Worm (Caenorhabditis elegans) whole organism, late embryonic: Measurements from ENCODE around the gene Y6D1A.1.
A peak's percentile ranks its signal among the peaks of the same experiment; 100 is the strongest.

Source experiments
- C08G9.2 ChIP-seq: sonication (generic microtip); optimal IDR thresholded peaks from 2 replicates; lab custom pipeline; 2016; ENCODE audit warnings: mild to moderate bottlenecking, missing genetic modification characterization, moderate library complexity, missing compliant biosample characterization
- F13H6.1 ChIP-seq: sonication (generic microtip); optimal IDR thresholded peaks from 2 replicates; lab custom pipeline; 2016; ENCODE audit warnings: missing genetic modification characterization, missing compliant biosample characterization
- K02D7.2 ChIP-seq: sonication (generic microtip); optimal IDR thresholded peaks from 2 replicates; lab custom pipeline; 2017; ENCODE audit warnings: mild to moderate bottlenecking, missing genetic modification characterization, missing compliant biosample characterization
- Y22D7AL.16 ChIP-seq: sonication (generic microtip); optimal IDR thresholded peaks from 2 replicates; lab custom pipeline; 2016; ENCODE audit warnings: missing genetic modification characterization, missing compliant biosample characterization
- ahr-1 ChIP-seq: sonication (generic microtip); optimal IDR thresholded peaks from 2 replicates; lab custom pipeline; 2016; ENCODE audit warnings: missing genetic modification characterization, missing compliant biosample characterization
- ceh-14 ChIP-seq: sonication (generic microtip); optimal IDR thresholded peaks from 2 replicates; lab custom pipeline; 2016; ENCODE audit warnings: missing genotype, missing genetic modification characterization, missing compliant biosample characterization
- ceh-18 ChIP-seq: sonication (generic microtip); optimal IDR thresholded peaks from 2 replicates; lab custom pipeline; 2016; ENCODE audit warnings: missing genetic modification characterization, missing compliant biosample characterization
- ceh-19 ChIP-seq: fragments of 200-800 bp; sonication (Bioruptor generic); optimal IDR thresholded peaks from 2 replicates; lab custom pipeline; 2018; ENCODE audit warnings: mild to moderate bottlenecking, missing genetic modification characterization, missing compliant biosample characterization
- ceh-31 ChIP-seq: sonication (generic microtip); optimal IDR thresholded peaks from 2 replicates; lab custom pipeline; 2016; ENCODE audit warnings: missing genetic modification characterization, missing compliant biosample characterization
- ceh-34 ChIP-seq: sonication (generic microtip); optimal IDR thresholded peaks from 2 replicates; lab custom pipeline; 2016; ENCODE audit warnings: mild to moderate bottlenecking, missing genetic modification characterization, missing compliant biosample characterization
- ceh-9 ChIP-seq: sonication (generic microtip); optimal IDR thresholded peaks from 2 replicates; lab custom pipeline; 2016; ENCODE audit warnings: mild to moderate bottlenecking, missing genetic modification characterization, inconsistent platforms, missing compliant biosample characterization
- dmd-4 ChIP-seq: sonication (generic microtip); optimal IDR thresholded peaks from 2 replicates; lab custom pipeline; 2016; ENCODE audit warnings: borderline replicate concordance, missing genetic modification characterization, missing compliant biosample characterization
- elt-2 ChIP-seq: sonication (generic microtip); optimal IDR thresholded peaks from 2 replicates; lab custom pipeline; 2016; ENCODE audit warnings: missing genetic modification reagents, missing genetic modification characterization, missing compliant biosample characterization
- eyg-1 ChIP-seq: sonication (generic microtip); optimal IDR thresholded peaks from 2 replicates; lab custom pipeline; 2016; ENCODE audit warnings: missing genotype, missing genetic modification characterization, missing compliant biosample characterization
- fkh-10 ChIP-seq: fragments of 150-350 bp; optimal IDR thresholded peaks from 2 replicates; lab custom pipeline; 2014; ENCODE audit warnings: missing biosample characterization, missing genetic modification reagents, missing genetic modification characterization
- fkh-6 ChIP-seq: sonication (generic microtip); optimal IDR thresholded peaks from 2 replicates; lab custom pipeline; 2016; ENCODE audit warnings: missing genetic modification characterization, missing compliant biosample characterization
- hlh-15 ChIP-seq: sonication (generic microtip); optimal IDR thresholded peaks from 2 replicates; lab custom pipeline; 2016; ENCODE audit warnings: missing genetic modification characterization, missing compliant biosample characterization
- hlh-30 ChIP-seq: sonication (generic microtip); optimal IDR thresholded peaks from 2 replicates; lab custom pipeline; 2017; ENCODE audit warnings: antibody characterized with exemption, missing genetic modification characterization, missing compliant biosample characterization; ENCODE audit not compliant: insufficient read depth
- hlh-6 ChIP-seq: sonication (generic microtip); optimal IDR thresholded peaks from 2 replicates; lab custom pipeline; 2016; ENCODE audit warnings: missing genotype, missing genetic modification characterization, missing compliant biosample characterization
- nfya-1 ChIP-seq: sonication (generic microtip); optimal IDR thresholded peaks from 2 replicates; lab custom pipeline; 2017; ENCODE audit warnings: missing genetic modification characterization, mild to moderate bottlenecking, missing compliant biosample characterization, antibody characterized with exemption, moderate library complexity
- nhr-11 ChIP-seq: fragments of 150-350 bp; optimal IDR thresholded peaks from 2 replicates; lab custom pipeline; 2014; ENCODE audit warnings: missing biosample characterization, missing genetic modification characterization
- npax-4 ChIP-seq: sonication (generic microtip); optimal IDR thresholded peaks from 2 replicates; lab custom pipeline; 2016; ENCODE audit warnings: missing genetic modification characterization, missing compliant biosample characterization
- pag-3 ChIP-seq: sonication (generic microtip); optimal IDR thresholded peaks from 2 replicates; lab custom pipeline; 2016; ENCODE audit warnings: missing compliant biosample characterization, missing genetic modification characterization, borderline replicate concordance
- pat-9 ChIP-seq: fragments of 200-800 bp; sonication (Bioruptor generic); optimal IDR thresholded peaks from 2 replicates; lab custom pipeline; 2018; ENCODE audit warnings: mild to moderate bottlenecking, missing genetic modification characterization, moderate library complexity, missing compliant biosample characterization
- pax-1 ChIP-seq: fragments of 150-350 bp; optimal IDR thresholded peaks from 2 replicates; lab custom pipeline; 2014; ENCODE audit warnings: missing biosample characterization, missing genetic modification characterization
- pha-2 ChIP-seq: sonication (generic microtip); optimal IDR thresholded peaks from 2 replicates; lab custom pipeline; 2017; ENCODE audit warnings: mild to moderate bottlenecking, missing genetic modification characterization, missing compliant biosample characterization
- pha-4 ChIP-seq: fragments of 150-350 bp; optimal IDR thresholded peaks from 2 replicates; lab custom pipeline; 2018; ENCODE audit warnings: missing biosample characterization, missing genetic modification reagents, missing genetic modification characterization
- pros-1 ChIP-seq: fragments of 150-350 bp; optimal IDR thresholded peaks from 2 replicates; lab custom pipeline; 2014; ENCODE audit warnings: missing biosample characterization, missing genetic modification reagents, missing genetic modification characterization
- sdc-2 ChIP-seq: sonication (generic microtip); optimal IDR thresholded peaks from 2 replicates; lab custom pipeline; 2016; ENCODE audit warnings: missing genotype, missing genetic modification characterization, missing compliant biosample characterization
- sox-2 ChIP-seq: fragments of 200-800 bp; sonication (Bioruptor generic); IDR thresholded peaks from 2 replicates; pipeline ENCODE4 v1.3.6; 2022; ENCODE audit warnings: missing genetic modification reagents, missing genetic modification characterization, missing compliant biosample characterization
- sox-4 ChIP-seq: sonication (generic microtip); optimal IDR thresholded peaks from 2 replicates; lab custom pipeline; 2017; ENCODE audit warnings: mild to moderate bottlenecking, missing genetic modification characterization, inconsistent platforms, missing compliant biosample characterization
- tbx-7 ChIP-seq: sonication (generic microtip); optimal IDR thresholded peaks from 2 replicates; lab custom pipeline; 2016; ENCODE audit warnings: missing genotype, missing genetic modification characterization, missing compliant biosample characterization
- unc-86 ChIP-seq: sonication (generic microtip); optimal IDR thresholded peaks from 2 replicates; lab custom pipeline; 2016; ENCODE audit warnings: missing genetic modification characterization, missing compliant biosample characterization
- zip-5 ChIP-seq: sonication (generic microtip); optimal IDR thresholded peaks from 2 replicates; lab custom pipeline; 2016; ENCODE audit warnings: missing genetic modification characterization, missing compliant biosample characterization

The Y6D1A.1 gene

DNA sequence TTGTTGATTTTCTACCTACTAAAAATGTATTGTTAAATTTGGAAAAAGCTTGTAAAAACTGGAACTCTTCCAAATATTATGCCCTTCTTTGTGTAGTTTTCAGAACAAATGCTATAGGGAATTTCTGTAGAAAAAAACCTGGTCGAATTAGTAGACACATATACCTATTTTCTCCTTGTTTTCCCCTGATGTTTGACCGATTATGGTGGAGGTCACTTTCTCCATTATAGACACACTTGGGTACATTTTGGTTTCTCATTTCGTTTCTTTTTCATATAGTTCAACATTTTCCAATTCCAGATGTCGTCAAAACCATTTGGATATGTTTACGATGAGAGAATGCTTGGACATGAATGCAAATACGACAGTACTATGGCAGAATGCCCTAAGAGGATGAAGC lies 24.7 kb downstream of the Y6D1A.1 start, which contains the start of gene hda-5:
Gene hda-5, plus strand, starts transcription at position 301 of the 400 bp plus-strand sequence.
- TF ChIP-seq F13H6.1 (tag; lab: Kevin White, UChicago) (no peak), pat-9 (tag; lab: Kevin White, UChicago) (no peak), C08G9.2 (tag; lab: Kevin White, UChicago) (no peak), elt-2 (tag; lab: Kevin White, UChicago) (no peak)

DNA sequence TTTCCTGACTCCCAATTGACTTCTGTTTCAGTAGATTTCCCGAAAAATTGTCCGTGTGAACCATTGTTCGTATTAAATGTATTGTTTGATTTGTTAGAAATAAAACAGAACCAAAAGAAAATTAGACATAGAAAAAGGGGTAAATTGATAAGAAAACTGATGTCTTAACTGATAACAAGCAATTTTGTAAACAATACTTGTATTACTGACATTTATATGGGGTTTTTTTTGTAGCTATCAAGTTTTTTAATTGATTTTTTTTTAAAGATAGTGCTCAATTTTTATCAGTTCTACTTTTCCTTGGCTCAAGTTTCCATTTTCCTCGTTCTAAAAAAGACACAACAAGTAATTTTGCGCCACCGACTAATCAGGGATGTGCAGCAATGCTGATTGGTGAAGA lies 26.2 kb downstream of the Y6D1A.1 start:
- peak; percentile 80 for TF ChIP-seq elt-2 (tag; lab: Kevin White, UChicago)
- TF ChIP-seq ceh-9 (tag; lab: Kevin White, UChicago), result no peak
- no peak for TF ChIP-seq pha-2
- no peak for TF ChIP-seq K02D7.2 (tag; lab: Kevin White, UChicago)
- TF ChIP-seq hlh-30, result no peak
- TF ChIP-seq, all 69 proteins: peak for 1

DNA sequence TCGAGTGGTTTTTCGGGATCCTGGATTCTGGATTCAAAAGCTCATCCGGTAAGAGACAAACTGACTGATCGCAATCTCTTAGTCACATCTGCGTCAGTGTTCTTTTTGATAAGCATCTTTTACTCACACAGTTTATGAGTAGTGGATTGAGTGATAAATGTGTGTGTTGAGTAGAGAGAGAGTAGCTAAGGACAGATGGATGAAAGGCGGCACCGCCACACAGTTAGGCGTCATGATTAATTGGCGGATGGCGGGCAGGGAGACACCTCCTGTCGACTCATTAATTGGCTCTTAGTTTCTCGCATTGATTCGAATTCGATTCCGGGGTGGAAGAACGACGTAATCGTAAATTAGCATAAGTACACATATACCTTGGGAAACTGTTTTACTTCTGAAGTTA lies 29.0 kb downstream of the Y6D1A.1 start:
- no peak for TF ChIP-seq ceh-31
- no peak for TF ChIP-seq fkh-10 (GFP tag; lab: Kevin White, UChicago)
- no peak for TF ChIP-seq pros-1 (tag; lab: Kevin White, UChicago)
- no peak for TF ChIP-seq zip-5 (tag; lab: Kevin White, UChicago)
- TF ChIP-seq pag-3 (tag; lab: Kevin White, UChicago), result no peak
- no peak for TF ChIP-seq ceh-9 (tag; lab: Kevin White, UChicago)
- no peak for TF ChIP-seq F13H6.1 (tag; lab: Kevin White, UChicago)
- no peak for TF ChIP-seq hlh-6 (tag; lab: Kevin White, UChicago)
- no peak for TF ChIP-seq tbx-7
- no peak for TF ChIP-seq eyg-1
- TF ChIP-seq nfya-1 (tag; lab: Kevin White, UChicago), result no peak
- TF ChIP-seq pat-9 (tag; lab: Kevin White, UChicago), result no peak
- no peak for TF ChIP-seq hlh-15 (tag; lab: Kevin White, UChicago)
- TF ChIP-seq dmd-4 (tag; lab: Kevin White, UChicago), result no peak
- no peak for TF ChIP-seq ahr-1 (tag; lab: Kevin White, UChicago)

DNA sequence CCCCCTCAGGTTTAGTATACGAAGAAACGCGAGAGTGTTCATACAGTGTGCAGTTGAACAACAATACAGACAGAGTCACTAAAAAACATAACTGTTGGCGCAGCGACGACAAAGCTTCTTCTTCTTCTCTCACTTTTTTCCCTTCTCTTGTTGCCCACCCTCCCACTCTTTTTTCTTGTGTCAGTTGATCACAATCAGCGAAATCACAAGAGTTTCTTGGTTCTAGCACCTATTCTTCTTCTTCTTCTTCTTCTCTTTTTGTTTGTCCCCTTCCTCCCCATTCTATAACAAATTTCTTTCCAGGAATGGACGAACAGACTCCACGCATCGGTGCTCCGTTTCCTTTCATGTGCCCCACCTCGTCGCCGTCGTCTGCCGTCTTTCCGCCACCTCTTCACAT lies 33.0 kb downstream of the Y6D1A.1 start, which contains the start of gene F43G6.4:
Gene F43G6.4, plus strand, starts transcription at position 301 of the 400 bp plus-strand sequence.
- no peak for TF ChIP-seq Y22D7AL.16
- TF ChIP-seq dmd-4 (tag; lab: Kevin White, UChicago), result no peak
- TF ChIP-seq fkh-6 (tag; lab: Kevin White, UChicago), result no peak
- no peak for TF ChIP-seq ceh-18 (tag; lab: Kevin White, UChicago)
- TF ChIP-seq pha-4, result no peak
- TF ChIP-seq nhr-11, result no peak
- TF ChIP-seq hlh-6 (tag; lab: Kevin White, UChicago), result no peak
- TF ChIP-seq unc-86 (tag; lab: Kevin White, UChicago), result no peak
- no peak for TF ChIP-seq ceh-34 (tag; lab: Kevin White, UChicago)
- TF ChIP-seq sox-2, result no peak
- TF ChIP-seq sox-4 (tag; lab: Kevin White, UChicago), result no peak
- no peak for TF ChIP-seq sdc-2 (tag; lab: Kevin White, UChicago)
- no peak for TF ChIP-seq npax-4 (tag; lab: Kevin White, UChicago)
- TF ChIP-seq ahr-1 (tag; lab: Kevin White, UChicago), result no peak
- no peak for TF ChIP-seq ceh-9 (tag; lab: Kevin White, UChicago)
- no peak for TF ChIP-seq ceh-14 (tag; lab: Kevin White, UChicago)
- TF ChIP-seq pag-3 (tag; lab: Kevin White, UChicago), result no peak
- no peak for TF ChIP-seq pax-1 (tag; lab: Kevin White, UChicago)

DNA sequence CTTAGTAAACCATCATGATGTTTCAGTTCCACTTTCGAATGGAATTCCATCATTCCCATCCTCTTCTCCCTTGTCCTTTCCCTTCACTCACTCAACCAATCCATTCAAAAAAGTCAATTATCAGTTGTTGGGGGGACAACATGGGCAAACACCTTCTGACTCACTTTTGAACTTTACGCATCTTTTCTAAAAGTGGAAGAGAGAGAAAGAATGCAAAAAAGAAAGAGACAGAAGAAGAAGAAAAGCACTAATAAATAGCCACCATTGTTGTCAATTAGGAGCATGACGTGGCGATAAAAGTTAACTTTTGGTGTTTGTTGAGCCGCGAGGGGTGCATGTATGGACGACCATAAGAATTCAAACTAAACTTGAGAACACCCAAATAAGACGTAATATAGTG lies 35.4 kb downstream of the Y6D1A.1 start:
- TF ChIP-seq ceh-19, result no peak
- TF ChIP-seq, all 69 proteins: peak for 0
